Fruit fly (Drosophila melanogaster) whole organism, embryonic: ENCODE data around the gene Rpn1.

ENCODE experiments used
- Asciz ChIP-seq: fragments of 200-800 bp; sonication (Bioruptor generic); optimal IDR thresholded peaks from 2 replicates; lab custom pipeline; 2017; ENCODE audit warnings: missing biosample characterization, mild to moderate bottlenecking, missing genetic modification characterization, missing genetic modification reagents
- Bteb2 ChIP-seq: fragments of 200-800 bp; sonication (Bioruptor generic); optimal IDR thresholded peaks from 2 replicates; lab custom pipeline; 2016; ENCODE audit warnings: missing biosample characterization, missing genetic modification characterization
- CG12219 ChIP-seq: fragments of 200-800 bp; sonication (Bioruptor generic); optimal IDR thresholded peaks from 3 replicates; lab custom pipeline; 2018; ENCODE audit warnings: missing biosample characterization, mild to moderate bottlenecking, missing genetic modification characterization
- CG16813 ChIP-seq: fragments of 200-800 bp; sonication (Bioruptor generic); IDR thresholded peaks from 3 replicates; pipeline ENCODE4 v1.3.6; 2022; ENCODE audit warnings: missing biosample characterization, missing genetic modification characterization; ENCODE audit not compliant: partially characterized antibody
- CG1792 ChIP-seq: fragments of 200-800 bp; sonication (Bioruptor generic); optimal IDR thresholded peaks from 2 replicates; lab custom pipeline; 2016; ENCODE audit warnings: missing biosample characterization, missing genetic modification characterization
- CG2889 ChIP-seq: fragments of 200-800 bp; sonication (Bioruptor generic); IDR thresholded peaks from 3 replicates; pipeline ENCODE4 v1.3.6; 2022; ENCODE audit warnings: missing biosample characterization, missing genetic modification characterization
- CG33213 ChIP-seq: fragments of 200-800 bp; sonication (Bioruptor generic); optimal IDR thresholded peaks from 3 replicates; lab custom pipeline; 2016; ENCODE audit warnings: missing biosample characterization, missing genetic modification characterization
- CG6854 ChIP-seq: fragments of 200-800 bp; sonication (Bioruptor generic); optimal IDR thresholded peaks from 3 replicates; lab custom pipeline; 2017; ENCODE audit warnings: missing biosample characterization, mild to moderate bottlenecking, missing genetic modification characterization
- CG7372 ChIP-seq: fragments of 200-800 bp; sonication (Bioruptor generic); IDR thresholded peaks from 2 replicates; pipeline ENCODE4 v1.3.6; 2022; ENCODE audit warnings: missing biosample characterization, missing genetic modification characterization
- CG8089 ChIP-seq: fragments of 200-800 bp; sonication (Bioruptor generic); optimal IDR thresholded peaks from 3 replicates; lab custom pipeline; 2016; ENCODE audit warnings: missing biosample characterization, missing genetic modification characterization
- CG8924 ChIP-seq: fragments of 200-800 bp; optimal IDR thresholded peaks from 3 replicates; lab custom pipeline; 2019; ENCODE audit warnings: missing biosample characterization, mild to moderate bottlenecking, missing genetic modification characterization, moderate library complexity
- CG8944 ChIP-seq: fragments of 200-800 bp; sonication (Bioruptor generic); optimal IDR thresholded peaks from 3 replicates; lab custom pipeline; 2016; ENCODE audit warnings: missing biosample characterization, missing genetic modification characterization
- CG9727 ChIP-seq: fragments of 200-800 bp; sonication (Bioruptor generic); optimal IDR thresholded peaks from 3 replicates; lab custom pipeline; 2017; ENCODE audit warnings: missing biosample characterization, mild to moderate bottlenecking, missing genetic modification characterization
- CoRest ChIP-seq: fragments of 200-800 bp; sonication (Bioruptor generic); optimal IDR thresholded peaks from 3 replicates; lab custom pipeline; 2018; ENCODE audit warnings: missing biosample characterization, mild to moderate bottlenecking, missing genetic modification characterization, moderate library complexity
- E2f2 ChIP-seq: fragments of 200-800 bp; sonication (Bioruptor generic); IDR thresholded peaks from 2 replicates; pipeline ENCODE4 v1.3.6; 2022; ENCODE audit warnings: missing biosample characterization, missing genetic modification characterization
- HLH4C ChIP-seq: fragments of 200-800 bp; sonication (Bioruptor generic); IDR thresholded peaks from 3 replicates; pipeline ENCODE4 v1.3.6; 2022; ENCODE audit warnings: missing biosample characterization, missing genetic modification characterization; ENCODE audit not compliant: partially characterized antibody
- Hr78 ChIP-seq, 2 experiments: fragments of 200-800 bp in 1 of 2; fragments of >200 bp in 1 of 2; sonication (Bioruptor generic) in 1 of 2; optimal IDR thresholded peaks; 2 replicates each; lab custom pipeline; 2017 to 2019; ENCODE audit warnings: missing biosample characterization in 2 of 2, missing genetic modification characterization in 2 of 2, mild to moderate bottlenecking in 1 of 2, moderate library complexity in 1 of 2
- Hsf ChIP-seq: fragments of 200-800 bp; sonication (Bioruptor generic); optimal IDR thresholded peaks from 3 replicates; lab custom pipeline; 2016; ENCODE audit warnings: missing biosample characterization, missing genetic modification characterization
- Nf-YB ChIP-seq: fragments of 200-800 bp; sonication (Bioruptor generic); optimal IDR thresholded peaks from 3 replicates; lab custom pipeline; 2019; ENCODE audit warnings: missing biosample characterization, mild to moderate bottlenecking, missing genetic modification characterization, moderate library complexity
- Nf-YC ChIP-seq: fragments of 200-800 bp; optimal IDR thresholded peaks from 3 replicates; lab custom pipeline; 2019; ENCODE audit warnings: missing biosample characterization, mild to moderate bottlenecking, missing genetic modification characterization, moderate library complexity
- Ravus ChIP-seq: fragments of 200-800 bp; sonication (Bioruptor generic); IDR thresholded peaks from 2 replicates; pipeline ENCODE4 v1.3.6; 2022; ENCODE audit warnings: missing biosample characterization, missing genetic modification characterization
- Scr ChIP-seq: fragments of 200-800 bp; sonication (Bioruptor generic); IDR thresholded peaks from 2 replicates; pipeline ENCODE4 v1.3.6; 2022; ENCODE audit warnings: missing biosample characterization, missing genetic modification characterization; ENCODE audit not compliant: partially characterized antibody
- Trl ChIP-seq, 3 experiments: fragments of >200 bp in 2 of 3; fragments of 200-800 bp in 1 of 3; sonication (Bioruptor generic) in 1 of 3; optimal IDR thresholded peaks; 2 replicates in 1 of 3; 3 replicates in 2 of 3; lab custom pipeline; 2016 to 2017; ENCODE audit warnings: missing biosample characterization in 1 of 3, missing genetic modification characterization in 1 of 3
- btn ChIP-seq: fragments of 200-800 bp; sonication (Bioruptor generic); optimal IDR thresholded peaks from 2 replicates; lab custom pipeline; 2016; ENCODE audit warnings: missing biosample characterization, missing genetic modification characterization
- caup ChIP-seq: fragments of 200-800 bp; sonication (Bioruptor generic); optimal IDR thresholded peaks from 3 replicates; lab custom pipeline; 2017; ENCODE audit warnings: missing biosample characterization, mild to moderate bottlenecking, missing genetic modification characterization, moderate library complexity; ENCODE audit not compliant: severe bottlenecking
- corto ChIP-seq: fragments of 200-800 bp; sonication (Bioruptor generic); optimal IDR thresholded peaks from 2 replicates; lab custom pipeline; 2016; ENCODE audit warnings: missing biosample characterization, mild to moderate bottlenecking, missing genetic modification characterization, moderate library complexity
- da ChIP-seq: fragments of 200-800 bp; sonication (Bioruptor generic); optimal IDR thresholded peaks from 2 replicates; lab custom pipeline; 2016; ENCODE audit warnings: missing biosample characterization, missing genetic modification characterization
- danr ChIP-seq: fragments of 200-800 bp; sonication (Bioruptor generic); IDR thresholded peaks from 2 replicates; pipeline ENCODE4 v1.3.6; 2022; ENCODE audit warnings: missing biosample characterization, missing genetic modification characterization
- dimm ChIP-seq: fragments of 200-800 bp; sonication (Bioruptor generic); IDR thresholded peaks from 2 replicates; pipeline ENCODE4 v1.3.6; 2022; ENCODE audit warnings: missing biosample characterization, missing genetic modification characterization
- eve ChIP-seq, 2 experiments: fragments of >200 bp; optimal IDR thresholded peaks; 2 replicates each; lab custom pipeline; 2017; ENCODE audit warnings: missing biosample characterization in 2 of 2, missing genetic modification characterization in 2 of 2
- ewg ChIP-seq: fragments of 200-800 bp; sonication (Bioruptor generic); optimal IDR thresholded peaks from 3 replicates; lab custom pipeline; 2017; ENCODE audit warnings: mild to moderate bottlenecking, missing biosample characterization, missing genetic modification reagents, missing genetic modification characterization
- fd102C ChIP-seq: fragments of 200-800 bp; sonication (Bioruptor generic); optimal IDR thresholded peaks from 2 replicates; lab custom pipeline; 2018; ENCODE audit warnings: missing biosample characterization, mild to moderate bottlenecking, missing genetic modification characterization, moderate library complexity
- ftz-f1 ChIP-seq: fragments of 200-800 bp; sonication (Bioruptor generic); optimal IDR thresholded peaks from 2 replicates; lab custom pipeline; 2016; ENCODE audit warnings: missing biosample characterization, missing genetic modification characterization
- gro ChIP-seq: fragments of 200-800 bp; sonication (Bioruptor generic); optimal IDR thresholded peaks from 2 replicates; lab custom pipeline; 2016; ENCODE audit warnings: missing biosample characterization, missing genetic modification characterization
- kni ChIP-seq: fragments of 200-800 bp; sonication (Bioruptor generic); optimal IDR thresholded peaks from 3 replicates; lab custom pipeline; 2017; ENCODE audit warnings: mild to moderate bottlenecking, missing biosample characterization, missing genetic modification reagents, missing genetic modification characterization
- org-1 ChIP-seq: fragments of 200-800 bp; sonication (Bioruptor generic); optimal IDR thresholded peaks from 2 replicates; lab custom pipeline; 2017; ENCODE audit warnings: missing biosample characterization, missing genetic modification characterization
- pan ChIP-seq, 4 experiments: fragments of >200 bp in 3 of 4; fragments of 200-800 bp in 1 of 4; sonication (Bioruptor generic) in 1 of 4; optimal IDR thresholded peaks in 3 of 4; IDR thresholded peaks in 1 of 4; 2 replicates each; pipeline versions ENCODE4 v1.3.6 to Lab custom; 2017 to 2022; ENCODE audit warnings: missing biosample characterization in 2 of 4, missing genetic modification characterization in 2 of 4, mixed read lengths in 1 of 4
- pum ChIP-seq: fragments of 200-800 bp; sonication (Bioruptor generic); optimal IDR thresholded peaks from 2 replicates; lab custom pipeline; 2016; ENCODE audit warnings: missing biosample characterization, missing genetic modification characterization
- pzg ChIP-seq: fragments of 200-800 bp; sonication (Bioruptor generic); optimal IDR thresholded peaks from 3 replicates; lab custom pipeline; 2018; ENCODE audit warnings: missing biosample characterization, mild to moderate bottlenecking, missing genetic modification characterization, moderate library complexity
- row ChIP-seq: fragments of 200-800 bp; sonication (Bioruptor generic); IDR thresholded peaks from 3 replicates; pipeline ENCODE4 v1.3.6; 2022; ENCODE audit warnings: missing biosample characterization, missing genetic modification characterization
- slp2 ChIP-seq: fragments of 200-800 bp; sonication (Bioruptor generic); optimal IDR thresholded peaks from 2 replicates; lab custom pipeline; 2016; ENCODE audit warnings: missing biosample characterization, missing genetic modification characterization
- stc ChIP-seq: fragments of 200-800 bp; sonication (Bioruptor generic); IDR thresholded peaks from 2 replicates; pipeline ENCODE4 v1.3.6; 2022; ENCODE audit warnings: missing biosample characterization, missing genetic modification characterization
- stwl ChIP-seq: fragments of 200-800 bp; sonication (Bioruptor generic); optimal IDR thresholded peaks from 3 replicates; lab custom pipeline; 2018; ENCODE audit warnings: missing biosample characterization, mild to moderate bottlenecking, missing genetic modification characterization, moderate library complexity
- tio ChIP-seq: fragments of 200-800 bp; sonication (Bioruptor generic); optimal IDR thresholded peaks from 2 replicates; lab custom pipeline; 2017; ENCODE audit warnings: missing biosample characterization, missing genetic modification characterization, inconsistent platforms

The Rpn1 gene

dm6 chr3L:19905427-19905826, 9.4 kb upstream of the Rpn1 start (continued):
- TF ChIP-seq CG7372 (GFP tag; lab: Robert Waterston, UW): no peak
- no peak for TF ChIP-seq corto (GFP tag; lab: Kevin White, UChicago)
- no peak for TF ChIP-seq danr
- no peak for TF ChIP-seq Hr78 (GFP tag; optimal IDR thresholded peaks at IDR 0.05; lab: Kevin White, UChicago)
- no peak for TF ChIP-seq CG1792 (GFP tag; lab: Kevin White, UChicago)
- TF ChIP-seq stwl: no peak
- TF ChIP-seq CG16813: no peak
- TF ChIP-seq CoRest: no peak
- TF ChIP-seq slp2 (GFP tag; lab: Kevin White, UChicago): peak; percentile 4
- TF ChIP-seq dimm (GFP tag; lab: Robert Waterston, UW): no peak
- TF ChIP-seq CG12219: no peak
- TF ChIP-seq gro (GFP tag; lab: Kevin White, UChicago): no peak
- no peak for TF ChIP-seq CG2889
- TF ChIP-seq Asciz (GFP tag; lab: Kevin White, UChicago): no peak
- no peak for TF ChIP-seq Ravus

dm6 chr3L:19906148-19906752, 8.6 kb upstream of the Rpn1 start:
- 0 out of 3 replicates have a peak, but pooled peaks have one; percentile 13 for TF ChIP-seq row (GFP tag; lab: Robert Waterston, UW)
- peak; percentile 28 for TF ChIP-seq CG6854
- no peak for TF ChIP-seq CG8924 (tag; lab: Kevin White, UChicago)
- TF ChIP-seq pum (GFP tag; lab: Kevin White, UChicago): no peak
- no peak for TF ChIP-seq org-1 (GFP tag; lab: Kevin White, UChicago)
- peak; percentile 7 for TF ChIP-seq tio (GFP tag; lab: Kevin White, UChicago)
- TF ChIP-seq da (GFP tag; lab: Kevin White, UChicago): no peak
- peak in 1 of 2 experiments; percentile 29 for TF ChIP-seq Trl (optimal IDR thresholded peaks at IDR 0.05; lab: Kevin White, UChicago)
- no peak for TF ChIP-seq Trl (GFP tag; optimal IDR thresholded peaks at IDR 0.05; lab: Kevin White, UChicago)

DNA sequence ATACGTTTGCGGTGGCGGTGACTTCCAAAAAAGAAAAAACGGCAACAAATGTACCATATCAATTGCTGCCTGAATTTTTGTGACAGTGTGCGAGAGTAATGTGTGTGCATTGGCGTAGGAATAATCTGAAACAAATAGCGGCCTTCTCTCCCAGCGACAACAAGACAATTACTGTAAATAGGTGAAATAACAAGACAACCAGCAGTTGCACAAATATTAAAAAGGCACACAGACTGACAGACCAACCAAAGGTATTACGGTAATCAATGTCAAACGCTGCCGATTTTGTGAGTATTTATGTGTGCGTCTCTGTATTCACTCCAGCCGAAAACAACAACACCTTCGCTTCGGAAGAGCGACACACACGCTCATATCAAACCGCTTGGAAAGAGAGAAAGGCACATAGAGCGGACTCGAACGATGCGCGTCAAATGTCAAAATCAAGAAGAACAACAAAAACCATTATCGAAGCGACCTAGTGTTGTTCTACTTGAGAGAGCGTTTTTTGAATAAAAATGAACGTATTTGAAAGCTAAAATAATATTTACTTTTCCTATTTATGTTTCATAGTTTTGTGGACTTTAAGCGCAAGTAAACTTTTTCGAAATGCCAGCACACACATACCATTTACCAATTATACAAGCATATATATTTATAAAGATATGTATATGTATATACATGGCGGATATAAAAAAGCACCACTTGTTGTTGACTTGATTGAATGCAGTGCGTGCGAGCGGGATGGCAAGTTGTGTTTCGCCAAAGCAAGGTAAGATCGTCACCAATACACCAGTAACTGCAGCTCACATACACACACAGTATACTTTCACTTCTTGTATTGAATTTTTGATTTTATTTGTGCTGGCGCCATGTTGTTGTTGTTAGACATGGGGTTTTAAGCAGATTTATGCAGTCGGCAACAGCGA, 7.8 kb upstream of the Rpn1 start:
- TF ChIP-seq caup (GFP tag; lab: Kevin White, UChicago) (peak; percentile 88), btn (GFP tag; lab: Kevin White, UChicago) (peak; percentile 72), pzg (GFP tag; lab: Kevin White, UChicago) (peak; percentile 6), ftz-f1 (GFP tag; lab: Kevin White, UChicago) (peak; percentile 72), CG16813 (no peak), stc (peak; percentile 66), eve (GFP tag; optimal IDR thresholded peaks at IDR 0.05; lab: Kevin White, UChicago) (peak in 1 of 2 experiments; percentile 81), fd102C (GFP tag; lab: Kevin White, UChicago) (no peak), HLH4C (GFP tag; lab: Robert Waterston, UW) (no peak), Nf-YB (GFP tag; lab: Kevin White, UChicago) (peak; percentile 31), kni (GFP tag; lab: Kevin White, UChicago) (peak; percentile 92), ewg (GFP tag; lab: Kevin White, UChicago) (peak; percentile 59), Nf-YC (tag; lab: Kevin White, UChicago) (peak; percentile 42), E2f2 (GFP tag; lab: Robert Waterston, UW) (peak; percentile 50; the same call in 1 of the 2 replicates), CG8089 (GFP tag; lab: Kevin White, UChicago) (peak; percentile 75), CG33213 (GFP tag; lab: Kevin White, UChicago) (peak; percentile 49), Hr78 (GFP tag; optimal IDR thresholded peaks at IDR 0.05; lab: Kevin White, UChicago) (peak in 1 of 2 experiments; percentile 65), CG8944 (GFP tag; lab: Kevin White, UChicago) (peak; percentile 53), Bteb2 (GFP tag; lab: Kevin White, UChicago) (peak; percentile 21), CG9727 (GFP tag; lab: Kevin White, UChicago) (peak; percentile 66), pan (optimal IDR thresholded peaks at IDR 0.05; lab: Kevin White, UChicago) (no peak), pan (GFP tag; optimal IDR thresholded peaks at IDR 0.05 in 1 of 2, IDR thresholded peaks at IDR 0.05 in 1 of 2) (peak in 1 of 2 experiments; percentile 70), Hsf (GFP tag; lab: Kevin White, UChicago) (peak; percentile 58), Scr (GFP tag; lab: Robert Waterston, UW) (0 out of 2 replicates have a peak, but pooled peaks have one; percentile 15)
